Fruit fly (Drosophila melanogaster) whole organism: ENCODE data around the gene CG18178.

Experiments
- CG8478 ChIP-seq: fragments of >200 bp; optimal IDR thresholded peaks from 2 replicates; lab custom pipeline; 2018; ENCODE audit warnings: inconsistent platforms
- Dll ChIP-seq: fragments of >200 bp; optimal IDR thresholded peaks from 2 replicates; lab custom pipeline; 2017
- psq ChIP-seq: fragments of >200 bp; optimal IDR thresholded peaks from 2 replicates; lab custom pipeline; 2017

DNA sequence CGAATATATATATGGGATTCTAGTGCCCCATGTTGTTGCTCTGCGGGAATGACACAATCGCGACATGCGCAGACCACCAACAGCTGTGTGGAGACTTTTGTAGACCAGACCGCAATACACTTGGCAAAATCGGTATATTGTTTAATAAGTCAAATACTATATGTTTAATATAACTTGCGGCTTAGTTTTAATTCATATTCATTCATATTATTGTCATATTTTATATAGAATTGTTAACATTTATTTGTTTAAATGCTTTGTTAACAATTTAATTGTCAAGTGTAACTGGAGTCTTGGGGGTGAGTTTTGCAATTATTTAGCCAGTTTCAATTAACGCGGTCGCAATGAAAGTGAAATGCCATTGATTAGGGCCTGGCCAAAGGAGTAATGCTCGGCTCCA is 20.7 kb upstream of the CG18178 start:
- TF ChIP-seq psq (no peak), Dll (lab: Kevin White, UChicago) (no peak), CG8478 (no peak)
